Fruit fly (Drosophila melanogaster) whole organism, embryonic: ENCODE results near the gene Bhmt.

Experiments
- Adf1 ChIP-seq: fragments of 200-800 bp; sonication (Bioruptor generic); IDR thresholded peaks from 2 replicates; pipeline ENCODE4 v1.3.6; 2022; ENCODE audit warnings: missing biosample characterization, missing genetic modification characterization
- B-H1 ChIP-seq: fragments of 200-800 bp; sonication (Bioruptor generic); IDR thresholded peaks from 3 replicates; pipeline ENCODE4 v1.3.6; 2022; ENCODE audit warnings: missing biosample characterization, missing genetic modification characterization
- C15 ChIP-seq: fragments of 200-800 bp; sonication (Bioruptor generic); IDR thresholded peaks from 3 replicates; pipeline ENCODE4 v1.3.6; 2022; ENCODE audit warnings: missing biosample characterization, missing genetic modification characterization
- CG10565 ChIP-seq: fragments of 200-800 bp; sonication (Bioruptor generic); optimal IDR thresholded peaks from 3 replicates; lab custom pipeline; 2016; ENCODE audit warnings: missing biosample characterization, mild to moderate bottlenecking, missing genetic modification characterization
- CG10979 ChIP-seq: fragments of 200-800 bp; sonication (Bioruptor generic); optimal IDR thresholded peaks from 2 replicates; lab custom pipeline; 2018; ENCODE audit warnings: missing biosample characterization, mild to moderate bottlenecking, missing genetic modification characterization, moderate library complexity
- CG11085 ChIP-seq: fragments of 200-800 bp; sonication (Bioruptor generic); IDR thresholded peaks from 2 replicates; pipeline ENCODE4 v1.3.6; 2022; ENCODE audit warnings: missing biosample characterization, missing genetic modification characterization
- CG11696 ChIP-seq: fragments of 200-800 bp; sonication (Bioruptor generic); IDR thresholded peaks from 2 replicates; pipeline ENCODE4 v1.3.6; 2022; ENCODE audit warnings: missing biosample characterization, missing genetic modification characterization
- CG1233 ChIP-seq: fragments of 200-800 bp; sonication (Bioruptor generic); optimal IDR thresholded peaks from 4 replicates; lab custom pipeline; 2018; ENCODE audit warnings: missing biosample characterization, mild to moderate bottlenecking, missing genetic modification characterization
- CG13424 ChIP-seq: fragments of 200-800 bp; sonication (Bioruptor generic); optimal IDR thresholded peaks from 2 replicates; lab custom pipeline; 2019; ENCODE audit warnings: missing biosample characterization, mild to moderate bottlenecking, missing genetic modification characterization, moderate library complexity
- CG1529 ChIP-seq: fragments of 200-800 bp; sonication (Bioruptor generic); optimal IDR thresholded peaks from 3 replicates; lab custom pipeline; 2018; ENCODE audit warnings: missing biosample characterization, missing genetic modification characterization
- CG1832 ChIP-seq: fragments of 200-800 bp; sonication (Bioruptor generic); optimal IDR thresholded peaks from 2 replicates; lab custom pipeline; 2017; ENCODE audit warnings: missing biosample characterization, mild to moderate bottlenecking, missing genetic modification characterization, inconsistent platforms
- CG6175 ChIP-seq: fragments of 200-800 bp; sonication (Bioruptor generic); IDR thresholded peaks from 3 replicates; pipeline ENCODE4 v1.3.6; 2022; ENCODE audit warnings: missing biosample characterization, missing genetic modification characterization
- CG7963 ChIP-seq: fragments of 200-800 bp; sonication (Bioruptor generic); IDR thresholded peaks from 3 replicates; pipeline ENCODE4 v1.3.6; 2022; ENCODE audit warnings: missing biosample characterization, missing genetic modification characterization; ENCODE audit not compliant: partially characterized antibody
- CG8765 ChIP-seq: fragments of 200-800 bp; sonication (Bioruptor generic); IDR thresholded peaks from 2 replicates; pipeline ENCODE4 v1.3.6; 2022; ENCODE audit warnings: missing biosample characterization, missing genetic modification characterization
- CG9727 ChIP-seq: fragments of 200-800 bp; sonication (Bioruptor generic); optimal IDR thresholded peaks from 3 replicates; lab custom pipeline; 2017; ENCODE audit warnings: missing biosample characterization, mild to moderate bottlenecking, missing genetic modification characterization
- CG9797 ChIP-seq: fragments of 200-800 bp; sonication (Bioruptor generic); optimal IDR thresholded peaks from 3 replicates; lab custom pipeline; 2018; ENCODE audit warnings: missing biosample characterization, mild to moderate bottlenecking, missing genetic modification characterization
- CG9817 ChIP-seq: fragments of 200-800 bp; sonication (Bioruptor generic); optimal IDR thresholded peaks from 2 replicates; lab custom pipeline; 2018; ENCODE audit warnings: missing biosample characterization, mild to moderate bottlenecking, missing genetic modification characterization, moderate library complexity
- Deaf1 ChIP-seq: fragments of 200-800 bp; optimal IDR thresholded peaks from 3 replicates; lab custom pipeline; 2019; ENCODE audit warnings: missing biosample characterization, mild to moderate bottlenecking, missing genetic modification characterization, moderate library complexity
- Eip74EF ChIP-seq, 2 experiments: fragments of 200-800 bp in 1 of 2; fragments of >200 bp in 1 of 2; sonication (Bioruptor generic) in 1 of 2; optimal IDR thresholded peaks; 2 replicates each; lab custom pipeline; 2017 to 2019; ENCODE audit warnings: missing biosample characterization in 2 of 2, missing genetic modification characterization in 2 of 2, mild to moderate bottlenecking in 1 of 2, moderate library complexity in 1 of 2
- Fer2 ChIP-seq: fragments of 200-800 bp; sonication (Bioruptor generic); optimal IDR thresholded peaks from 2 replicates; lab custom pipeline; 2018; ENCODE audit warnings: missing biosample characterization, mild to moderate bottlenecking, missing genetic modification characterization, moderate library complexity
- HLH3B ChIP-seq: fragments of 200-800 bp; sonication (Bioruptor generic); IDR thresholded peaks from 2 replicates; pipeline ENCODE4 v1.3.6; 2022; ENCODE audit warnings: missing biosample characterization, missing genetic modification characterization
- HmgD ChIP-seq: fragments of 200-800 bp; sonication (Bioruptor generic); optimal IDR thresholded peaks from 3 replicates; lab custom pipeline; 2016; ENCODE audit warnings: missing biosample characterization, missing genetic modification characterization
- Hr78 ChIP-seq, 2 experiments: fragments of 200-800 bp in 1 of 2; fragments of >200 bp in 1 of 2; sonication (Bioruptor generic) in 1 of 2; optimal IDR thresholded peaks; 2 replicates each; lab custom pipeline; 2017 to 2019; ENCODE audit warnings: missing biosample characterization in 2 of 2, missing genetic modification characterization in 2 of 2, mild to moderate bottlenecking in 1 of 2, moderate library complexity in 1 of 2
- Jarid2 ChIP-seq: fragments of 200-800 bp; sonication (Bioruptor generic); optimal IDR thresholded peaks from 3 replicates; lab custom pipeline; 2017; ENCODE audit warnings: mild to moderate bottlenecking, missing biosample characterization, missing genetic modification reagents, missing genetic modification characterization
- MBD-R2 ChIP-seq: fragments of 200-800 bp; sonication (Bioruptor generic); IDR thresholded peaks from 2 replicates; pipeline ENCODE4 v1.3.6; 2022; ENCODE audit warnings: missing biosample characterization, missing genetic modification characterization
- NK7.1 ChIP-seq: fragments of 200-800 bp; sonication (Bioruptor generic); optimal IDR thresholded peaks from 3 replicates; lab custom pipeline; 2016; ENCODE audit warnings: missing biosample characterization, missing genetic modification characterization
- NfI ChIP-seq: fragments of 200-800 bp; sonication (Bioruptor generic); optimal IDR thresholded peaks from 3 replicates; lab custom pipeline; 2018; ENCODE audit warnings: missing biosample characterization, mild to moderate bottlenecking, missing genetic modification characterization, moderate library complexity
- Scr ChIP-seq: fragments of 200-800 bp; sonication (Bioruptor generic); IDR thresholded peaks from 2 replicates; pipeline ENCODE4 v1.3.6; 2022; ENCODE audit warnings: missing biosample characterization, missing genetic modification characterization; ENCODE audit not compliant: partially characterized antibody
- Usf ChIP-seq: fragments of 200-800 bp; sonication (Bioruptor generic); optimal IDR thresholded peaks from 2 replicates; lab custom pipeline; 2017; ENCODE audit warnings: missing genotype, missing biosample characterization, missing genetic modification characterization
- Vsx1 ChIP-seq: fragments of 200-800 bp; sonication (Bioruptor generic); optimal IDR thresholded peaks from 2 replicates; lab custom pipeline; 2017; ENCODE audit warnings: missing biosample characterization, mild to moderate bottlenecking, missing genetic modification characterization, missing genetic modification reagents
- Xrp1 ChIP-seq: fragments of 200-800 bp; sonication (Bioruptor generic); IDR thresholded peaks from 2 replicates; pipeline ENCODE4 v1.3.6; 2022; ENCODE audit warnings: missing biosample characterization, missing genetic modification characterization
- bbx ChIP-seq: fragments of 200-800 bp; sonication (Bioruptor generic); IDR thresholded peaks from 2 replicates; pipeline ENCODE4 v1.3.6; 2022; ENCODE audit warnings: missing biosample characterization, missing genetic modification characterization; ENCODE audit not compliant: partially characterized antibody
- bcd ChIP-seq: fragments of 200-800 bp; sonication (Bioruptor generic); optimal IDR thresholded peaks from 2 replicates; lab custom pipeline; 2017; ENCODE audit warnings: missing biosample characterization, mild to moderate bottlenecking, missing genetic modification characterization
- caup ChIP-seq: fragments of 200-800 bp; sonication (Bioruptor generic); optimal IDR thresholded peaks from 3 replicates; lab custom pipeline; 2017; ENCODE audit warnings: missing biosample characterization, mild to moderate bottlenecking, missing genetic modification characterization, moderate library complexity; ENCODE audit not compliant: severe bottlenecking
- crol ChIP-seq: fragments of 200-800 bp; sonication (Bioruptor generic); IDR thresholded peaks from 2 replicates; pipeline ENCODE4 v1.3.6; 2022; ENCODE audit warnings: missing biosample characterization, missing genetic modification characterization
- esg ChIP-seq: fragments of 200-800 bp; sonication (Bioruptor generic); conservative IDR thresholded peaks from 2 replicates; pipeline ENCODE4 v1.3.6; 2022; ENCODE audit warnings: missing biosample characterization, missing genetic modification characterization
- exex ChIP-seq: fragments of 200-800 bp; sonication (Bioruptor generic); optimal IDR thresholded peaks from 4 replicates; lab custom pipeline; 2018; ENCODE audit warnings: missing biosample characterization, mild to moderate bottlenecking, missing genetic modification characterization, moderate library complexity
- fru ChIP-seq: fragments of >200 bp; optimal IDR thresholded peaks from 2 replicates; lab custom pipeline; 2017
- fu2 ChIP-seq: fragments of 200-800 bp; sonication (Bioruptor generic); optimal IDR thresholded peaks from 2 replicates; lab custom pipeline; 2016; ENCODE audit warnings: missing biosample characterization, missing genetic modification characterization
- jumu ChIP-seq: fragments of 200-800 bp; sonication (Bioruptor generic); optimal IDR thresholded peaks from 3 replicates; lab custom pipeline; 2016; ENCODE audit warnings: missing biosample characterization, missing genetic modification characterization
- peb ChIP-seq: fragments of 200-800 bp; sonication (Bioruptor generic); IDR thresholded peaks from 2 replicates; pipeline ENCODE4 v1.3.6; 2022; ENCODE audit warnings: missing biosample characterization, missing genetic modification characterization
- psq ChIP-seq: fragments of 200-800 bp; sonication (Bioruptor generic); optimal IDR thresholded peaks from 2 replicates; lab custom pipeline; 2017; ENCODE audit warnings: missing biosample characterization, missing genetic modification characterization
- sim ChIP-seq: fragments of 200-800 bp; sonication (Bioruptor generic); IDR thresholded peaks from 2 replicates; pipeline ENCODE4 v1.3.6; 2022; ENCODE audit warnings: missing biosample characterization, missing genetic modification characterization
- sug ChIP-seq: fragments of 200-800 bp; optimal IDR thresholded peaks from 2 replicates; lab custom pipeline; 2019; ENCODE audit warnings: missing biosample characterization, mild to moderate bottlenecking, missing genetic modification characterization, moderate library complexity
- tio ChIP-seq: fragments of 200-800 bp; sonication (Bioruptor generic); optimal IDR thresholded peaks from 2 replicates; lab custom pipeline; 2017; ENCODE audit warnings: missing biosample characterization, missing genetic modification characterization, inconsistent platforms
- unc-4 ChIP-seq: fragments of 200-800 bp; sonication (Bioruptor generic); IDR thresholded peaks from 2 replicates; pipeline ENCODE4 v1.3.6; 2022; ENCODE audit warnings: missing biosample characterization, missing genetic modification characterization; ENCODE audit not compliant: partially characterized antibody
- zen ChIP-seq: fragments of 200-800 bp; sonication (Bioruptor generic); optimal IDR thresholded peaks from 3 replicates; lab custom pipeline; 2018; ENCODE audit warnings: missing biosample characterization, mild to moderate bottlenecking, missing genetic modification characterization, moderate library complexity

Gene Bhmt

dm6 chr2L:18987078-18987895, 30.2 kb upstream of the Bhmt start, which contains the start of the genes Swip-1 and EMC5 (continued):
- TF ChIP-seq caup (GFP tag; lab: Kevin White, UChicago) (peak; percentile 27), exex (peak; percentile 24), CG1529 (peak; percentile 8), Fer2 (tag; lab: Kevin White, UChicago) (peak; percentile 28), Xrp1 (GFP tag; lab: Robert Waterston, UW) (peak; percentile 57), CG9797 (GFP tag; lab: Kevin White, UChicago) (peak; percentile 77), Adf1 (GFP tag; lab: Robert Waterston, UW) (no peak), C15 (GFP tag; lab: Robert Waterston, UW) (0 out of 3 replicates have a peak, but pooled peaks have one; percentile 25), CG6175 (GFP tag; lab: Robert Waterston, UW) (0 out of 3 replicates have a peak, but pooled peaks have one; percentile 21), CG1233 (GFP tag; lab: Kevin White, UChicago) (peak; percentile 58), bcd (GFP tag; lab: Kevin White, UChicago) (peak; percentile 59), NfI (GFP tag; lab: Kevin White, UChicago) (peak; percentile 2), Usf (GFP tag; lab: Kevin White, UChicago) (peak; percentile 4), tio (GFP tag; lab: Kevin White, UChicago) (peak; percentile 17), Scr (GFP tag; lab: Robert Waterston, UW) (peak; percentile 71), Hr78 (GFP tag; optimal IDR thresholded peaks at IDR 0.05; lab: Kevin White, UChicago) (peak in 1 of 2 experiments; percentile 15), CG10565 (GFP tag; lab: Kevin White, UChicago) (no peak), NK7.1 (GFP tag; lab: Kevin White, UChicago) (no peak), jumu (GFP tag; lab: Kevin White, UChicago) (no peak), psq (no peak), HmgD (GFP tag; lab: Kevin White, UChicago) (peak; percentile 30), esg (peak; percentile 50), B-H1 (GFP tag; lab: Robert Waterston, UW) (peak; percentile 17; the same call in 1 of the 3 replicates), CG8765 (no peak), CG10979 (tag; lab: Kevin White, UChicago) (peak; percentile 56), zen (tag; lab: Kevin White, UChicago) (peak; percentile 34), bbx (GFP tag; lab: Robert Waterston, UW) (peak; percentile 60), Jarid2 (GFP tag; lab: Kevin White, UChicago) (peak; percentile 87), CG7963 (GFP tag; lab: Robert Waterston, UW) (peak; percentile 24; the same call in 1 of the 3 replicates), Eip74EF (GFP tag; optimal IDR thresholded peaks at IDR 0.05; lab: Kevin White, UChicago) (peak in 1 of 2 experiments; percentile 20), CG9727 (peak; percentile 70), MBD-R2 (peak; percentile 81), Deaf1 (peak; percentile 66), sug (tag; lab: Kevin White, UChicago) (peak; percentile 73), peb (GFP tag; lab: Robert Waterston, UW) (no peak), HLH3B (GFP tag; lab: Robert Waterston, UW) (peak; percentile 52; the same call in 1 of the 2 replicates), crol (GFP tag; lab: Robert Waterston, UW) (0 out of 2 replicates have a peak, but pooled peaks have one; percentile 13), fu2 (GFP tag; lab: Kevin White, UChicago) (no peak), Vsx1 (GFP tag; lab: Kevin White, UChicago) (peak; percentile 45), CG11696 (no peak; the same call in 1 of the 2 replicates), CG13424 (tag; lab: Kevin White, UChicago) (peak; percentile 80), fru (lab: Kevin White, UChicago) (no peak), unc-4 (GFP tag; lab: Robert Waterston, UW) (peak; percentile 58; the same call in 1 of the 2 replicates), sim (GFP tag; lab: Robert Waterston, UW) (no peak), CG11085 (GFP tag; lab: Robert Waterston, UW) (peak; percentile 54; the same call in 1 of the 2 replicates), CG1832 (no peak), CG9817 (tag; lab: Kevin White, UChicago) (peak; percentile 60)
